Fruit fly (Drosophila melanogaster): Measurements from ENCODE around the gene CG12084.

Gene CG12084

dm6 chr3L:1442906-1443305 is 53.5 kb downstream of the CG12084 start (continued):
- TF ChIP-seq CG10366 (GFP tag; IDR thresholded peaks at IDR 0.05): peak; percentile 79
- TF ChIP-seq CG15601 (tag; optimal IDR thresholded peaks at IDR 0.05): peak; percentile 95
- no peak for TF ChIP-seq Dp (GFP tag; optimal IDR thresholded peaks at IDR 0.05)
- peak; percentile 84; the same call in 2 of the 3 replicates for TF ChIP-seq CG3726 (GFP tag; IDR thresholded peaks at IDR 0.05)
- TF ChIP-seq Bgb (GFP tag; IDR thresholded peaks at IDR 0.05; ENCODE audit: partially characterized antibody): 0 out of 2 replicates have a peak, but pooled peaks have one; percentile 7
- no peak for TF ChIP-seq CG6765 (GFP tag; optimal IDR thresholded peaks at IDR 0.05)
- peak; percentile 50 for TF ChIP-seq abd-A (tag; optimal IDR thresholded peaks at IDR 0.05)
- TF ChIP-seq esg (GFP tag; conservative IDR thresholded peaks at IDR 0.05): peak; percentile 77
- peak; percentile 76 for TF ChIP-seq CG7556 (GFP tag; optimal IDR thresholded peaks at IDR 0.05)
- TF ChIP-seq CG11560 (tag; IDR thresholded peaks at IDR 0.05): no peak
- no peak for TF ChIP-seq tna (GFP tag; IDR thresholded peaks at IDR 0.05; ENCODE audit: partially characterized antibody)
- TF ChIP-seq CG13624 (GFP tag; optimal IDR thresholded peaks at IDR 0.05): no peak
- peak; percentile 89 for TF ChIP-seq Hsf (GFP tag; optimal IDR thresholded peaks at IDR 0.05)
- TF ChIP-seq CG7786 (GFP tag; optimal IDR thresholded peaks at IDR 0.05): peak; percentile 60
- no peak for TF ChIP-seq CG7928 (GFP tag; optimal IDR thresholded peaks at IDR 0.05)
- peak; percentile 75 for TF ChIP-seq CG3065 (GFP tag; optimal IDR thresholded peaks at IDR 0.05)
- no peak for TF ChIP-seq CG10543 (GFP tag; optimal IDR thresholded peaks at IDR 0.05)
- no peak for TF ChIP-seq Hand (GFP tag; optimal IDR thresholded peaks at IDR 0.05)
- peak; percentile 74 for TF ChIP-seq CG10654 (GFP tag; optimal IDR thresholded peaks at IDR 0.05)
- no peak for TF ChIP-seq CG12071 (GFP tag; optimal IDR thresholded peaks at IDR 0.05)
- peak; percentile 78 for TF ChIP-seq CG1603 (tag; optimal IDR thresholded peaks at IDR 0.05)
- peak; percentile 79 for TF ChIP-seq CG10209 (GFP tag; optimal IDR thresholded peaks at IDR 0.05)
- peak; percentile 31 for TF ChIP-seq Bteb2 (GFP tag; optimal IDR thresholded peaks at IDR 0.05)
- peak; percentile 55; the same call in 1 of the 3 replicates for TF ChIP-seq z (GFP tag; IDR thresholded peaks at IDR 0.05)
- TF ChIP-seq disco-r (GFP tag; optimal IDR thresholded peaks at IDR 0.05): peak; percentile 32
- peak; percentile 84 for TF ChIP-seq sisA (GFP tag; IDR thresholded peaks at IDR 0.05)
- TF ChIP-seq Hr78 (GFP tag; optimal IDR thresholded peaks at IDR 0.05): peak in 1 of 2 experiments; percentile 70
- TF ChIP-seq CG1529 (GFP tag; optimal IDR thresholded peaks at IDR 0.05): peak; percentile 89
- TF ChIP-seq Dip2 (GFP tag; IDR thresholded peaks at IDR 0.05): no peak
- TF ChIP-seq Ravus (GFP tag; IDR thresholded peaks at IDR 0.05): peak; percentile 12; the same call in 1 of the 2 replicates
- no peak for TF ChIP-seq Oaz (GFP tag; IDR thresholded peaks at IDR 0.05)
- no peak for TF ChIP-seq CG16779 (GFP tag; IDR thresholded peaks at IDR 0.05)
- TF ChIP-seq Mes4 (GFP tag; optimal IDR thresholded peaks at IDR 0.05): peak; percentile 85
- peak; percentile 57 for TF ChIP-seq CG9609 (GFP tag; optimal IDR thresholded peaks at IDR 0.05)
- no peak for TF ChIP-seq MESR4 (GFP tag; optimal IDR thresholded peaks at IDR 0.05)
- peak; percentile 77 for TF ChIP-seq CG12942 (GFP tag; optimal IDR thresholded peaks at IDR 0.05)
- no peak for TF ChIP-seq Dref (GFP tag; IDR thresholded peaks at IDR 0.05)
- peak; percentile 71 for TF ChIP-seq Atf3 (GFP tag; optimal IDR thresholded peaks at IDR 0.05)
- TF ChIP-seq Elba2 (GFP tag; optimal IDR thresholded peaks at IDR 0.05): peak; percentile 59
- peak; percentile 84 for TF ChIP-seq CG7372 (GFP tag; IDR thresholded peaks at IDR 0.05)
- peak; percentile 92 for TF ChIP-seq CG8290 (GFP tag; optimal IDR thresholded peaks at IDR 0.05)
- peak in 1 of 2 experiments; percentile 91 for TF ChIP-seq CG8290 (tag; optimal IDR thresholded peaks at IDR 0.05)
- TF ChIP-seq Camta (GFP tag; optimal IDR thresholded peaks at IDR 0.05): peak; percentile 87
- no peak for TF ChIP-seq CG7963 (GFP tag; IDR thresholded peaks at IDR 0.05; ENCODE audit: partially characterized antibody)
- peak; percentile 98 for TF ChIP-seq Xrp1 (GFP tag; IDR thresholded peaks at IDR 0.05)
- TF ChIP-seq zfh1 (GFP tag; IDR thresholded peaks at IDR 0.05): peak; percentile 98
- TF ChIP-seq ro (GFP tag; IDR thresholded peaks at IDR 0.05): peak; percentile 75
- no peak for TF ChIP-seq B-H2 (GFP tag; optimal IDR thresholded peaks at IDR 0.05)
- peak; percentile 87 for TF ChIP-seq CG1024 (GFP tag; IDR thresholded peaks at IDR 0.05)
- TF ChIP-seq bowl (GFP tag; IDR thresholded peaks at IDR 0.05): no peak
- TF ChIP-seq Dll (GFP tag; IDR thresholded peaks at IDR 0.05; ENCODE audit: partially characterized antibody): no peak
- peak; percentile 74; the same call in 2 of the 3 replicates for TF ChIP-seq ase (GFP tag; IDR thresholded peaks at IDR 0.05)
